Fruit fly (Drosophila melanogaster): ENCODE data around the gene sov.
A peak's percentile ranks its signal among the peaks of the same experiment; 100 is the strongest.

Gene sov

dm6 chrX:6741184-6741586 is 14.9 kb upstream of the sov start (continued):
- TF ChIP-seq CG17612 (GFP tag; IDR thresholded peaks at IDR 0.05), result no peak
- peak; percentile 55 for TF ChIP-seq ranshi (GFP tag; IDR thresholded peaks at IDR 0.05)
- no peak for TF ChIP-seq CG12299 (tag; optimal IDR thresholded peaks at IDR 0.05)
- no peak for TF ChIP-seq CG9437 (GFP tag; optimal IDR thresholded peaks at IDR 0.05)
- no peak for TF ChIP-seq CG6683 (GFP tag; optimal IDR thresholded peaks at IDR 0.05)
- TF ChIP-seq Tbp (GFP tag; optimal IDR thresholded peaks at IDR 0.05), result no peak
- 0 out of 3 replicates have a peak, but pooled peaks have one; percentile 5 for TF ChIP-seq C15 (GFP tag; IDR thresholded peaks at IDR 0.05)
- peak; percentile 45 for TF ChIP-seq Dek (tag; optimal IDR thresholded peaks at IDR 0.05)
- no peak for TF ChIP-seq luna (GFP tag; optimal IDR thresholded peaks at IDR 0.05)
- peak; percentile 49 for TF ChIP-seq CG1647 (GFP tag; optimal IDR thresholded peaks at IDR 0.05)
- TF ChIP-seq dimm (GFP tag; IDR thresholded peaks at IDR 0.05), result no peak
- no peak for TF ChIP-seq CG31224 (GFP tag; IDR thresholded peaks at IDR 0.05)
- TF ChIP-seq Atf6 (GFP tag; IDR thresholded peaks at IDR 0.05), result 0 out of 2 replicates have a peak, but pooled peaks have one; percentile 58
- TF ChIP-seq fd102C (GFP tag; optimal IDR thresholded peaks at IDR 0.05), result no peak
- no peak for TF ChIP-seq CG6654 (GFP tag; optimal IDR thresholded peaks at IDR 0.05)
- TF ChIP-seq Fer1 (GFP tag; optimal IDR thresholded peaks at IDR 0.05), result peak; percentile 43
- peak; percentile 62 for TF ChIP-seq CG11504 (tag; optimal IDR thresholded peaks at IDR 0.05)
- TF ChIP-seq sd (tag; optimal IDR thresholded peaks at IDR 0.05), result peak; percentile 57
- TF ChIP-seq CG1024 (GFP tag; IDR thresholded peaks at IDR 0.05), result peak; percentile 52; the same call in 1 of the 2 replicates
- no peak for TF ChIP-seq CG7556 (GFP tag; optimal IDR thresholded peaks at IDR 0.05)
- TF ChIP-seq CG7928 (GFP tag; optimal IDR thresholded peaks at IDR 0.05), result peak; percentile 41
- no peak for TF ChIP-seq tio (GFP tag; optimal IDR thresholded peaks at IDR 0.05)
- TF ChIP-seq lmd (GFP tag; IDR thresholded peaks at IDR 0.05), result peak; percentile 53; the same call in 1 of the 2 replicates
- peak; percentile 19; the same call in 1 of the 2 replicates for TF ChIP-seq CG10366 (GFP tag; IDR thresholded peaks at IDR 0.05)
- TF ChIP-seq unpg (GFP tag; optimal IDR thresholded peaks at IDR 0.05), result peak; percentile 50
- TF ChIP-seq CG17359 (tag; optimal IDR thresholded peaks at IDR 0.05), result peak; percentile 29
- TF ChIP-seq BtbVII (GFP tag; optimal IDR thresholded peaks at IDR 0.05), result peak; percentile 7
- TF ChIP-seq otp (GFP tag; IDR thresholded peaks at IDR 0.05), result peak; percentile 55; the same call in 2 of the 3 replicates
- TF ChIP-seq tll (GFP tag; optimal IDR thresholded peaks at IDR 0.05), result no peak
- no peak; the same call in 1 of the 2 replicates for TF ChIP-seq GATAe (GFP tag; conservative IDR thresholded peaks at IDR 0.05)
- no peak for TF ChIP-seq ATbp (GFP tag; optimal IDR thresholded peaks at IDR 0.05)
- peak; percentile 1 for TF ChIP-seq CG10462 (GFP tag; optimal IDR thresholded peaks at IDR 0.05)
- TF ChIP-seq gfzf (GFP tag; optimal IDR thresholded peaks at IDR 0.05), result peak; percentile 62
- peak; percentile 81 for TF ChIP-seq Sry-δ (GFP tag; optimal IDR thresholded peaks at IDR 0.05)
- TF ChIP-seq Aef1 (GFP tag; IDR thresholded peaks at IDR 0.05), result peak; percentile 18; the same call in 1 of the 3 replicates
- TF ChIP-seq CG14441 (GFP tag; IDR thresholded peaks at IDR 0.05), result peak; percentile 80
- TF ChIP-seq twi (tag; optimal IDR thresholded peaks at IDR 0.05), result no peak
- no peak for TF ChIP-seq CG17568 (GFP tag; optimal IDR thresholded peaks at IDR 0.05)
- no peak for TF ChIP-seq CG15073 (GFP tag; optimal IDR thresholded peaks at IDR 0.05)
- peak; percentile 37 for TF ChIP-seq Abd-B (GFP tag; optimal IDR thresholded peaks at IDR 0.05)
- TF ChIP-seq Bdp1 (GFP tag; optimal IDR thresholded peaks at IDR 0.05), result peak; percentile 47
- peak; percentile 12 for TF ChIP-seq CG9817 (tag; optimal IDR thresholded peaks at IDR 0.05)
- TF ChIP-seq bbx (GFP tag; IDR thresholded peaks at IDR 0.05; ENCODE audit: partially characterized antibody), result peak; percentile 78
- no peak for TF ChIP-seq CG10321 (GFP tag; IDR thresholded peaks at IDR 0.05)
- TF ChIP-seq nerfin-2 (GFP tag; IDR thresholded peaks at IDR 0.05; ENCODE audit: partially characterized antibody), result peak; percentile 63; the same call in 1 of the 2 replicates
- TF ChIP-seq CG4730 (GFP tag; IDR thresholded peaks at IDR 0.05), result no peak
- TF ChIP-seq yki (optimal IDR thresholded peaks at IDR 0.05), result no peak
- TF ChIP-seq sug (tag; optimal IDR thresholded peaks at IDR 0.05), result peak; percentile 40
- peak; percentile 48 for TF ChIP-seq Ada2b (GFP tag; IDR thresholded peaks at IDR 0.05)
- no peak for TF ChIP-seq CG7745 (tag; optimal IDR thresholded peaks at IDR 0.05)
- no peak for TF ChIP-seq dm (GFP tag; optimal IDR thresholded peaks at IDR 0.05)
